Worm (Caenorhabditis elegans) whole organism, L1 larva: ENCODE measurements around the gene sut-1.

Experiments
- F16B12.6 ChIP-seq: fragments of 150-350 bp; optimal IDR thresholded peaks from 2 replicates; lab custom pipeline; 2014; ENCODE audit warnings: missing biosample characterization, missing genetic modification characterization
- aha-1 ChIP-seq: fragments of 150-350 bp; optimal IDR thresholded peaks from 2 replicates; lab custom pipeline; 2014; ENCODE audit warnings: missing biosample characterization, missing genetic modification characterization
- aly-2 ChIP-seq: fragments of 150-350 bp; optimal IDR thresholded peaks from 2 replicates; lab custom pipeline; 2014; ENCODE audit warnings: missing biosample characterization, missing genetic modification characterization
- ama-1 ChIP-seq: fragments of 150-350 bp; optimal IDR thresholded peaks from 2 replicates; lab custom pipeline; 2014
- ceh-63 ChIP-seq: fragments of 200-800 bp; sonication (Bioruptor generic); optimal IDR thresholded peaks from 2 replicates; lab custom pipeline; 2018; ENCODE audit warnings: mild to moderate bottlenecking, missing genetic modification characterization, missing compliant biosample characterization
- ceh-8 ChIP-seq: fragments of 200-800 bp; sonication (Bioruptor generic); optimal IDR thresholded peaks from 2 replicates; lab custom pipeline; 2018; ENCODE audit warnings: mild to moderate bottlenecking, missing genetic modification characterization, moderate library complexity, missing compliant biosample characterization
- ceh-90 ChIP-seq: sonication (generic microtip); optimal IDR thresholded peaks from 2 replicates; lab custom pipeline; 2016; ENCODE audit warnings: missing genetic modification characterization, missing compliant biosample characterization
- ces-1 ChIP-seq: fragments of 150-350 bp; optimal IDR thresholded peaks from 2 replicates; lab custom pipeline; 2014; ENCODE audit warnings: missing biosample characterization, missing genetic modification reagents, missing genetic modification characterization
- efl-1 ChIP-seq, 4 experiments: fragments of 150-350 bp; optimal IDR thresholded peaks in 3 of 4; peaks in 1 of 4; 1 replicate in 1 of 4; 2 replicates in 3 of 4; lab custom pipeline; 2014; ENCODE audit warnings: missing biosample characterization in 2 of 4, missing genetic modification characterization in 2 of 4, missing genetic modification reagents in 2 of 4
- efl-3 ChIP-seq: fragments of 200-800 bp; sonication (Bioruptor generic); optimal IDR thresholded peaks from 2 replicates; lab custom pipeline; 2018; ENCODE audit warnings: mild to moderate bottlenecking, missing genetic modification characterization, missing compliant biosample characterization
- elt-3 ChIP-seq, 6 experiments: fragments of 150-350 bp in 1 of 6; sonication (generic microtip); optimal IDR thresholded peaks; 2 replicates each; lab custom pipeline; 2017 to 2018; ENCODE audit warnings: missing biosample characterization in 6 of 6, missing genetic modification characterization in 6 of 6, inconsistent platforms in 1 of 6
- ets-5 ChIP-seq: fragments of 200-800 bp; sonication (Bioruptor generic); IDR thresholded peaks from 2 replicates; pipeline ENCODE4 v1.3.6; 2022; ENCODE audit warnings: missing genetic modification characterization, missing compliant biosample characterization
- fkh-4 ChIP-seq: sonication (generic microtip); optimal IDR thresholded peaks from 2 replicates; lab custom pipeline; 2016; ENCODE audit warnings: missing compliant biosample characterization, missing genetic modification characterization, borderline replicate concordance
- fos-1 ChIP-seq: fragments of 150-350 bp; optimal IDR thresholded peaks from 2 replicates; lab custom pipeline; 2014; ENCODE audit warnings: missing biosample characterization, missing genetic modification characterization
- grh-1 ChIP-seq: fragments of 200-800 bp; sonication (Bioruptor generic); IDR thresholded peaks from 2 replicates; pipeline ENCODE4 v1.3.6; 2022; ENCODE audit warnings: missing genetic modification reagents, missing genetic modification characterization, missing compliant biosample characterization
- irx-1 ChIP-seq: sonication (generic microtip); optimal IDR thresholded peaks from 2 replicates; lab custom pipeline; 2016; ENCODE audit warnings: missing genetic modification characterization, missing compliant biosample characterization
- lin-13 ChIP-seq: fragments of 150-350 bp; optimal IDR thresholded peaks from 2 replicates; lab custom pipeline; 2014; ENCODE audit warnings: missing biosample characterization, missing genetic modification reagents, missing genetic modification characterization
- lin-14 ChIP-seq: fragments of 200-800 bp; sonication (Bioruptor generic); optimal IDR thresholded peaks from 2 replicates; lab custom pipeline; 2018; ENCODE audit warnings: mild to moderate bottlenecking, missing genetic modification characterization, moderate library complexity, missing compliant biosample characterization
- lin-35 ChIP-seq, 2 experiments: fragments of 150-350 bp; optimal IDR thresholded peaks; 2 replicates each; lab custom pipeline; 2014; ENCODE audit warnings: missing biosample characterization in 2 of 2, missing genetic modification characterization in 2 of 2, missing genetic modification reagents in 2 of 2
- lir-3 ChIP-seq: sonication (generic microtip); optimal IDR thresholded peaks from 2 replicates; lab custom pipeline; 2016; ENCODE audit warnings: mild to moderate bottlenecking, missing genetic modification characterization, moderate library complexity, missing compliant biosample characterization; ENCODE audit not compliant: poor library complexity
- lsy-2 ChIP-seq, 2 experiments: fragments of 150-350 bp; optimal IDR thresholded peaks; 2 replicates each; lab custom pipeline; 2014; ENCODE audit warnings: missing biosample characterization in 2 of 2, missing genetic modification characterization in 2 of 2
- mab-9 ChIP-seq: fragments of 200-800 bp; sonication (Bioruptor generic); IDR thresholded peaks from 2 replicates; pipeline ENCODE4 v1.3.6; 2022; ENCODE audit warnings: missing genetic modification reagents, missing genetic modification characterization, missing compliant biosample characterization
- mdl-1 ChIP-seq, 2 experiments: fragments of 150-350 bp; optimal IDR thresholded peaks; 2 replicates each; lab custom pipeline; 2014 to 2017; ENCODE audit warnings: missing biosample characterization in 2 of 2, missing genetic modification characterization in 2 of 2, inconsistent platforms in 1 of 2
- mef-2 ChIP-seq: fragments of 150-350 bp; optimal IDR thresholded peaks from 2 replicates; lab custom pipeline; 2014; ENCODE audit warnings: missing biosample characterization, missing genetic modification characterization
- mep-1 ChIP-seq: fragments of 150-350 bp; optimal IDR thresholded peaks from 2 replicates; lab custom pipeline; 2014; ENCODE audit warnings: missing biosample characterization, missing genetic modification characterization
- nhr-20 ChIP-seq: sonication (generic microtip); optimal IDR thresholded peaks from 2 replicates; lab custom pipeline; 2016; ENCODE audit warnings: mild to moderate bottlenecking, missing genetic modification characterization, missing compliant biosample characterization
- nhr-237 ChIP-seq: fragments of 150-350 bp; optimal IDR thresholded peaks from 2 replicates; lab custom pipeline; 2014; ENCODE audit warnings: missing biosample characterization, missing genetic modification characterization
- nhr-28 ChIP-seq: fragments of 150-350 bp; optimal IDR thresholded peaks from 2 replicates; lab custom pipeline; 2014; ENCODE audit warnings: missing biosample characterization, missing genetic modification characterization
- nhr-47 ChIP-seq: sonication (generic microtip); optimal IDR thresholded peaks from 2 replicates; lab custom pipeline; 2016; ENCODE audit warnings: mild to moderate bottlenecking, missing genetic modification characterization, moderate library complexity, missing compliant biosample characterization
- nhr-76 ChIP-seq: sonication (generic microtip); optimal IDR thresholded peaks from 2 replicates; lab custom pipeline; 2017; ENCODE audit warnings: missing biosample characterization, missing genetic modification characterization
- nhr-77 ChIP-seq: fragments of 150-350 bp; optimal IDR thresholded peaks from 2 replicates; lab custom pipeline; 2014; ENCODE audit warnings: missing biosample characterization, missing genetic modification characterization
- nhr-84 ChIP-seq: sonication (generic microtip); optimal IDR thresholded peaks from 2 replicates; lab custom pipeline; 2017; ENCODE audit warnings: missing biosample characterization, missing genetic modification characterization
- nhr-90 ChIP-seq: sonication (generic microtip); optimal IDR thresholded peaks from 2 replicates; lab custom pipeline; 2016; ENCODE audit warnings: mild to moderate bottlenecking, missing genetic modification characterization, missing compliant biosample characterization; ENCODE audit not compliant: poor library complexity
- pag-3 ChIP-seq: sonication (generic microtip); optimal IDR thresholded peaks from 2 replicates; lab custom pipeline; 2017; ENCODE audit warnings: missing genetic modification characterization, mild to moderate bottlenecking, missing compliant biosample characterization, antibody characterized with exemption, borderline replicate concordance; ENCODE audit not compliant: insufficient read depth
- pax-3 ChIP-seq: fragments of 200-800 bp; sonication (Bioruptor generic); optimal IDR thresholded peaks from 2 replicates; lab custom pipeline; 2018; ENCODE audit warnings: mild to moderate bottlenecking, missing genetic modification characterization, moderate library complexity, missing compliant biosample characterization
- pqm-1 ChIP-seq: sonication (generic microtip); optimal IDR thresholded peaks from 3 replicates; lab custom pipeline; 2017; ENCODE audit warnings: missing biosample characterization, missing genetic modification characterization
- rnt-1 ChIP-seq: sonication (generic microtip); optimal IDR thresholded peaks from 2 replicates; lab custom pipeline; 2016; ENCODE audit warnings: mild to moderate bottlenecking, missing genetic modification characterization, moderate library complexity, missing compliant biosample characterization
- snpc-4 ChIP-seq: fragments of 150-350 bp; optimal IDR thresholded peaks from 2 replicates; lab custom pipeline; 2014; ENCODE audit warnings: missing biosample characterization, missing genetic modification characterization
- sox-4 ChIP-seq: sonication (generic microtip); optimal IDR thresholded peaks from 2 replicates; lab custom pipeline; 2016; ENCODE audit warnings: missing genetic modification characterization, missing compliant biosample characterization
- sptf-1 ChIP-seq: fragments of 150-350 bp; optimal IDR thresholded peaks from 2 replicates; lab custom pipeline; 2014; ENCODE audit warnings: missing biosample characterization, missing genetic modification characterization
- sup-37 ChIP-seq: fragments of 200-800 bp; sonication (Bioruptor generic); optimal IDR thresholded peaks from 2 replicates; lab custom pipeline; 2018; ENCODE audit warnings: mild to moderate bottlenecking, missing genetic modification characterization, missing compliant biosample characterization
- swsn-7 ChIP-seq: sonication (generic microtip); optimal IDR thresholded peaks from 2 replicates; lab custom pipeline; 2016; ENCODE audit warnings: missing genetic modification characterization, missing compliant biosample characterization
- tlp-1 ChIP-seq: fragments of 150-350 bp; optimal IDR thresholded peaks from 2 replicates; lab custom pipeline; 2014; ENCODE audit warnings: missing biosample characterization, missing genetic modification characterization
- unc-30 ChIP-seq: sonication (generic microtip); optimal IDR thresholded peaks from 2 replicates; lab custom pipeline; 2017; ENCODE audit warnings: missing biosample characterization, missing genetic modification characterization
- unc-62 ChIP-seq: fragments of 150-350 bp; optimal IDR thresholded peaks from 2 replicates; lab custom pipeline; 2014; ENCODE audit warnings: missing biosample characterization, missing genetic modification reagents, missing genetic modification characterization
- unc-86 ChIP-seq: sonication (generic microtip); optimal IDR thresholded peaks from 2 replicates; lab custom pipeline; 2016; ENCODE audit warnings: missing genetic modification characterization, missing compliant biosample characterization
- unc-98 ChIP-seq: fragments of 200-800 bp; sonication (Bioruptor generic); IDR thresholded peaks from 2 replicates; pipeline ENCODE4 v1.3.6; 2022; ENCODE audit warnings: missing genetic modification characterization, missing compliant biosample characterization
- vab-15 ChIP-seq: sonication (generic microtip); optimal IDR thresholded peaks from 2 replicates; lab custom pipeline; 2017; ENCODE audit warnings: missing genotype, mild to moderate bottlenecking, missing genetic modification characterization, missing compliant biosample characterization
- zag-1 ChIP-seq: fragments of 150-350 bp; optimal IDR thresholded peaks from 2 replicates; lab custom pipeline; 2014; ENCODE audit warnings: missing biosample characterization, missing genetic modification characterization
- zip-4 ChIP-seq: fragments of 200-800 bp; sonication (Bioruptor generic); optimal IDR thresholded peaks from 2 replicates; lab custom pipeline; 2018; ENCODE audit warnings: mild to moderate bottlenecking, missing genetic modification characterization, moderate library complexity, missing compliant biosample characterization
- ztf-4 ChIP-seq: fragments of 150-350 bp; optimal IDR thresholded peaks from 2 replicates; lab custom pipeline; 2014; ENCODE audit warnings: missing biosample characterization, missing genetic modification characterization

Gene sut-1

ce11 chrII:1090743-1091142 lies 32.3 kb downstream of the sut-1 start (continued):
- TF ChIP-seq irx-1 (no peak), pqm-1 (tag; lab: Kevin White, UChicago) (no peak), zag-1 (tag; lab: Kevin White, UChicago) (no peak), fos-1 (no peak), lsy-2 (tag; optimal IDR thresholded peaks at IDR 0.05; lab: Kevin White, UChicago) (peak in 1 of 2 experiments; percentile 4), efl-3 (no peak), elt-3 (tag; optimal IDR thresholded peaks at IDR 0.05; lab: Kevin White, UChicago) (peak in 2 of 6 experiments; percentile 8 to 16), nhr-47 (tag; lab: Kevin White, UChicago) (no peak), tlp-1 (tag; lab: Kevin White, UChicago) (no peak), unc-62 (GFP tag; lab: Kevin White, UChicago) (no peak), unc-30 (tag; lab: Kevin White, UChicago) (no peak), mab-9 (GFP tag; lab: Robert Waterston, UW) (no peak), mef-2 (no peak), vab-15 (tag; lab: Kevin White, UChicago) (peak; percentile 53), aha-1 (tag; lab: Kevin White, UChicago) (no peak), mdl-1 (tag; optimal IDR thresholded peaks at IDR 0.05; lab: Kevin White, UChicago) (no peak), pag-3 (no peak), mep-1 (no peak), ceh-63 (no peak), lin-13 (GFP tag; lab: Kevin White, UChicago) (peak; percentile 15), nhr-237 (tag; lab: Kevin White, UChicago) (no peak), ama-1 (lab: Kevin White, UChicago) (no peak), ces-1 (GFP tag; lab: Kevin White, UChicago) (no peak), nhr-28 (tag; lab: Kevin White, UChicago) (no peak), ceh-8 (GFP tag; lab: Kevin White, UChicago) (no peak), ets-5 (GFP tag; lab: Robert Waterston, UW) (no peak), fkh-4 (tag; lab: Kevin White, UChicago) (no peak), sup-37 (GFP tag; lab: Kevin White, UChicago) (no peak), nhr-20 (tag; lab: Kevin White, UChicago) (peak; percentile 23), pax-3 (tag; lab: Kevin White, UChicago) (no peak), unc-98 (no peak), ztf-4 (tag; lab: Kevin White, UChicago) (no peak), lin-14 (GFP tag; lab: Kevin White, UChicago) (peak; percentile 70), rnt-1 (tag; lab: Kevin White, UChicago) (no peak), sox-4 (tag; lab: Kevin White, UChicago) (no peak), grh-1 (GFP tag; lab: Robert Waterston, UW) (peak; percentile 63), ceh-90 (no peak), nhr-90 (tag; lab: Kevin White, UChicago) (no peak), aly-2 (tag; lab: Kevin White, UChicago) (no peak), nhr-76 (no peak), nhr-84 (tag; lab: Kevin White, UChicago) (no peak), snpc-4 (peak; percentile 48), F16B12.6 (tag; lab: Kevin White, UChicago) (no peak), lir-3 (no peak), efl-1 (optimal IDR thresholded peaks at IDR 0.05; lab: Kevin White, UChicago) (no peak), efl-1 (GFP tag; optimal IDR thresholded peaks at IDR 0.05 in 1 of 2; lab: Kevin White, UChicago) (no peak), lin-35 (GFP tag; optimal IDR thresholded peaks at IDR 0.05; lab: Kevin White, UChicago) (no peak), nhr-77 (tag; lab: Kevin White, UChicago) (no peak), zip-4 (no peak), sptf-1 (tag; lab: Kevin White, UChicago) (no peak), unc-86 (tag; lab: Kevin White, UChicago) (no peak), swsn-7 (tag; lab: Kevin White, UChicago) (no peak)
